Worm (Caenorhabditis elegans) whole organism, young adult: Measurements from ENCODE around the gene sra-2.

Experiments
- Y95B8A.8 ChIP-seq: fragments of 200-800 bp; sonication (Bioruptor generic); IDR thresholded peaks from 2 replicates; pipeline ENCODE4 v1.3.6; 2022; ENCODE audit warnings: missing genetic modification reagents, missing genetic modification characterization, missing compliant biosample characterization
- ama-1 ChIP-seq, 3 experiments: fragments of 150-350 bp in 1 of 3; sonication (generic microtip) in 2 of 3; optimal IDR thresholded peaks; 2 replicates each; lab custom pipeline; 2014 to 2018; ENCODE audit warnings: missing biosample characterization in 2 of 3, missing genetic modification characterization in 2 of 3, missing genetic modification reagents in 2 of 3
- aptf-2 ChIP-seq: fragments of 200-800 bp; sonication (Bioruptor generic); conservative IDR thresholded peaks from 2 replicates; pipeline ENCODE4 v1.3.6; 2022; ENCODE audit warnings: missing genetic modification reagents, missing genetic modification characterization, missing compliant biosample characterization
- ceh-100 ChIP-seq: fragments of 200-800 bp; sonication (Bioruptor generic); IDR thresholded peaks from 2 replicates; pipeline ENCODE4 v1.3.6; 2022; ENCODE audit warnings: missing genetic modification reagents, missing genetic modification characterization, missing compliant biosample characterization
- egl-18 ChIP-seq: fragments of 200-800 bp; sonication (Bioruptor generic); IDR thresholded peaks from 2 replicates; pipeline ENCODE4 v1.3.6; 2022; ENCODE audit warnings: missing genetic modification reagents, missing genetic modification characterization, missing compliant biosample characterization
- hmg-1.2 ChIP-seq: fragments of 200-800 bp; sonication (Bioruptor generic); IDR thresholded peaks from 2 replicates; pipeline ENCODE4 v1.3.6; 2022; ENCODE audit warnings: missing genetic modification reagents, missing genetic modification characterization, missing compliant biosample characterization
- hmg-20 ChIP-seq: fragments of 200-800 bp; sonication (Bioruptor generic); IDR thresholded peaks from 2 replicates; pipeline ENCODE4 v1.3.6; 2022; ENCODE audit warnings: missing genetic modification reagents, missing genetic modification characterization, missing compliant biosample characterization
- mel-28 ChIP-seq: sonication (generic microtip); optimal IDR thresholded peaks from 2 replicates; lab custom pipeline; 2016; ENCODE audit warnings: borderline replicate concordance, mild to moderate bottlenecking, missing genetic modification characterization, missing compliant biosample characterization
- snpc-1.3 ChIP-seq: sonication (generic microtip); optimal IDR thresholded peaks from 2 replicates; lab custom pipeline; 2017; ENCODE audit warnings: missing genetic modification characterization, mild to moderate bottlenecking, missing compliant biosample characterization, antibody characterized with exemption, moderate library complexity, missing genotype, missing genetic modification reagents; ENCODE audit not compliant: insufficient read depth
- snpc-4 ChIP-seq, 5 experiments: fragments of 150-350 bp in 1 of 5; sonication (generic microtip) in 4 of 5; optimal IDR thresholded peaks; 2 replicates each; lab custom pipeline; 2014 to 2018; ENCODE audit warnings: missing genetic modification characterization in 5 of 5, missing biosample characterization in 3 of 5, antibody characterized with exemption in 2 of 5, mild to moderate bottlenecking in 2 of 5, missing compliant biosample characterization in 2 of 5, missing genotype in 2 of 5, moderate library complexity in 2 of 5, missing genetic modification reagents in 1 of 5

DNA sequence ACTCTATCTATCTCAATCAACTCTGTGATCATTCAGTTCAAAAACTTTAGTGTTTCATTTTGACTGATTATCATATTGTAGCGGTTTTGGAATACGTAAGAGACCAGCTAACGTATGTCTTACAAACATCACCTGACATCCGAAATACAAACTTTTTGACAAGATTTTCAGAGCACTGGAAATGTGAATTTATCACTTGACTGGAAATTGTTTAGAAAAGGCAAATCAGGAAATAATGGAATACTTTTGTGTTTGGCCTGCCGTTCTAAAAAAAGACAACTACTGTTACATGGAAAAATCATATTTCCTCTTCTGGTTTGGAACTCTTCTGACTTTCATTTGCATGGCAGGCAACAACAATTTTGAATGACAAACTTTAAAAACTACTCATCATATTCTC lies 23.0 kb downstream of the sra-2 start, which contains the start of gene F35H8.12:
- TF ChIP-seq mel-28 (tag; lab: Kevin White, UChicago) (no peak), snpc-4 (GFP tag; optimal IDR thresholded peaks at IDR 0.05; lab: Kevin White, UChicago) (no peak), snpc-4 (tag; optimal IDR thresholded peaks at IDR 0.05; lab: Kevin White, UChicago) (no peak), Y95B8A.8 (GFP tag; lab: Robert Waterston, UW) (no peak), egl-18 (no peak), ceh-100 (no peak), ama-1 (optimal IDR thresholded peaks at IDR 0.05; lab: Kevin White, UChicago) (no peak), ama-1 (GFP tag; optimal IDR thresholded peaks at IDR 0.05; lab: Kevin White, UChicago) (no peak), hmg-1.2 (GFP tag; lab: Robert Waterston, UW) (no peak), aptf-2 (GFP tag; lab: Robert Waterston, UW) (no peak), hmg-20 (GFP tag; lab: Robert Waterston, UW) (no peak), snpc-1.3 (tag; lab: Kevin White, UChicago) (no peak)
